Fruit fly (Drosophila melanogaster): ENCODE results near the gene CG10376.
A peak's percentile ranks its signal among the peaks of the same experiment; 100 is the strongest.

The CG10376 gene

DNA sequence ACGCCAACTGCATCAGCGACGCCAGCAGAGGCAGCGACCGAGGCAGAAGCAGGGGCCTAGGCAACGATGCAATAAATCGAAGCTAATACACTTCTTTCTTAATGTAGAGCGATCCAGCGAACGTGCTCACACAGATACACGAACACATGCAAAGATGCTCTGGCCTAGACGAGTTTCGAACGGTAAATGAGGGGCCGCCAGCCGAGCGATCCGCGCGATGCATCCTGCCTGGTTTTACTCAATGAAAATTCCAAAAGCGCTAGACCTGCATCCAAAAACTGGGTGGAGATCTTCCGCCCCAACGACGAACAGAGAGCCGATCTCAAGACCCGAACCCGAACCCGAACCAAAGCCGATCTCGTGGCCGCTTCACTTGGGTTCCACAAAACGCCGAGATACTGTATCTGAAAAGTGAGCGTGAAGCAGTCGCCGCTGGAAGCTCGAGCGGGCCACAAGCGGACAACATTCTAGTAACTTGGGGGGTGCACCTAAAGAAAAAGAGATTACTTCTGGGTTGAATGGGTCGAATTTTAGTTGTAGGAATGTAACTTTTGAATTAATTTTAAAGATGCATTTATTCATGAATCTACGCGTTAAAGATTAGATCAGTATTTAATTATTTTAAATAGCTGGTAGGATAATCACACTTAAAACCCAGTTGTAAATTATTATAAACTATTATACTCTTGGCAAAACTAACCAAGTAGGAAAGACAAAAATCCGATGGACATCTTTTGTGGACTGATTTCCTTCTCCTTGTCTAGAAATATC is 30.0 kb upstream of the CG10376 start (continued):
- TF ChIP-seq Eip93F (GFP tag; optimal IDR thresholded peaks at IDR 0.05), result no peak
- TF ChIP-seq CG9139 (GFP tag; optimal IDR thresholded peaks at IDR 0.05), result no peak
- no peak for TF ChIP-seq CG6792 (GFP tag; optimal IDR thresholded peaks at IDR 0.05)
- TF ChIP-seq Sox14 (GFP tag; optimal IDR thresholded peaks at IDR 0.05), result no peak
- no peak for TF ChIP-seq fd59A (GFP tag; optimal IDR thresholded peaks at IDR 0.05)
- TF ChIP-seq svp (GFP tag), result peak; percentile 77
- TF ChIP-seq Blimp-1 (GFP tag; optimal IDR thresholded peaks at IDR 0.05), result no peak
- no peak for TF ChIP-seq fkh (GFP tag; optimal IDR thresholded peaks at IDR 0.05)
- TF ChIP-seq Eip78C (GFP tag), result peak; percentile 54
- TF ChIP-seq OdsH (GFP tag; optimal IDR thresholded peaks at IDR 0.05), result peak; percentile 27
- TF ChIP-seq achi (GFP tag; optimal IDR thresholded peaks at IDR 0.05), result no peak
- no peak for TF ChIP-seq cyc (GFP tag; optimal IDR thresholded peaks at IDR 0.05)
- TF ChIP-seq CG6276 (GFP tag; optimal IDR thresholded peaks at IDR 0.05), result no peak
- no peak for TF ChIP-seq CG8119 (GFP tag; IDR thresholded peaks at IDR 0.05)
- peak; percentile 6 for TF ChIP-seq Sox102F (GFP tag; optimal IDR thresholded peaks at IDR 0.05)
- no peak for TF ChIP-seq CG34406 (GFP tag; optimal IDR thresholded peaks at IDR 0.05)
- peak; percentile 42 for TF ChIP-seq CG3919 (GFP tag; optimal IDR thresholded peaks at IDR 0.05)
- no peak for TF ChIP-seq Lpt (GFP tag; optimal IDR thresholded peaks at IDR 0.05)
- peak; percentile 25 for TF ChIP-seq Smox (GFP tag; optimal IDR thresholded peaks at IDR 0.05)
- no peak for TF ChIP-seq CG31627 (GFP tag; optimal IDR thresholded peaks at IDR 0.05)
- no peak for TF ChIP-seq CG8319 (GFP tag; optimal IDR thresholded peaks at IDR 0.05)
- TF ChIP-seq Met (GFP tag; optimal IDR thresholded peaks at IDR 0.05), result no peak
- TF ChIP-seq CG16779 (tag; optimal IDR thresholded peaks at IDR 0.05), result peak; percentile 2
- no peak for TF ChIP-seq salr (GFP tag; optimal IDR thresholded peaks at IDR 0.05)
- TF ChIP-seq ss (GFP tag; optimal IDR thresholded peaks at IDR 0.05), result peak; percentile 38 to 56
- TF ChIP-seq CG11762 (GFP tag; optimal IDR thresholded peaks at IDR 0.05; ENCODE audit: insufficient read depth), result no peak
- no peak for TF ChIP-seq Gug (GFP tag; IDR thresholded peaks at IDR 0.05)
- peak; percentile 33 for TF ChIP-seq topi (GFP tag; optimal IDR thresholded peaks at IDR 0.05)
- no peak for TF ChIP-seq Hr38 (GFP tag; optimal IDR thresholded peaks at IDR 0.05)
- TF ChIP-seq CG32006 (GFP tag; optimal IDR thresholded peaks at IDR 0.05), result peak; percentile 49
- TF ChIP-seq CG7368 (GFP tag; optimal IDR thresholded peaks at IDR 0.05), result peak; percentile 4
- TF ChIP-seq Eip75B (GFP tag; optimal IDR thresholded peaks at IDR 0.05), result peak; percentile 42
- TF ChIP-seq lz (GFP tag; optimal IDR thresholded peaks at IDR 0.05), result no peak
- TF ChIP-seq pdm3 (GFP tag; optimal IDR thresholded peaks at IDR 0.05), result no peak
- peak; percentile 28 for TF ChIP-seq dsx (GFP tag; optimal IDR thresholded peaks at IDR 0.05; ENCODE audit: poor library complexity, severe bottlenecking)

- TF ChIP-seq Eip78C (GFP tag) (no peak), CG34406 (GFP tag; optimal IDR thresholded peaks at IDR 0.05) (no peak), CG6163 (GFP tag; IDR thresholded peaks at IDR 0.05) (no peak; the same call in 2 of the 3 replicates), Hr4 (GFP tag; optimal IDR thresholded peaks at IDR 0.05) (no peak), CG15336 (GFP tag; IDR thresholded peaks at IDR 0.05) (no peak), Blimp-1 (GFP tag; optimal IDR thresholded peaks at IDR 0.05) (no peak), dsx (GFP tag; optimal IDR thresholded peaks at IDR 0.05; ENCODE audit: poor library complexity, severe bottlenecking) (no peak), achi (GFP tag; optimal IDR thresholded peaks at IDR 0.05) (no peak), spab (GFP tag; optimal IDR thresholded peaks at IDR 0.05) (no peak), topi (GFP tag; optimal IDR thresholded peaks at IDR 0.05) (no peak)
Observed at dm6 chr2L:18732291-18732690, 29.4 kb upstream of the CG10376 start, which contains the start of gene CG10348. CG10348 (minus strand) TSS chr2L:18732524.
